Fruit fly (Drosophila melanogaster): ENCODE measurements around the gene CG14073.
A peak's percentile ranks its signal among the peaks of the same experiment; 100 is the strongest.

CG14073 gene

dm6 chr3L:18791232-18792008 is 29.1 kb downstream of the CG14073 start (continued):
- TF ChIP-seq vvl (GFP tag; IDR thresholded peaks at IDR 0.05), result peak; percentile 26; the same call in 1 of the 2 replicates
- no peak for TF ChIP-seq CG8290 (GFP tag; optimal IDR thresholded peaks at IDR 0.05)
- TF ChIP-seq CG8290 (tag; optimal IDR thresholded peaks at IDR 0.05), result peak in 1 of 2 experiments; percentile 24
- no peak for TF ChIP-seq lbe (GFP tag; optimal IDR thresholded peaks at IDR 0.05)
- TF ChIP-seq dmrt99B (tag; optimal IDR thresholded peaks at IDR 0.05), result peak; percentile 44
- peak; percentile 52 for TF ChIP-seq bcd (GFP tag; optimal IDR thresholded peaks at IDR 0.05)
- TF ChIP-seq al (GFP tag; IDR thresholded peaks at IDR 0.05), result no peak
- no peak for TF ChIP-seq ttk (GFP tag; IDR thresholded peaks at IDR 0.05)
- no peak for TF ChIP-seq Dp (GFP tag; optimal IDR thresholded peaks at IDR 0.05)
- TF ChIP-seq hbn (GFP tag; IDR thresholded peaks at IDR 0.05; ENCODE audit: partially characterized antibody), result no peak
- no peak for TF ChIP-seq Antp (GFP tag; optimal IDR thresholded peaks at IDR 0.05)
- TF ChIP-seq wdn (GFP tag; IDR thresholded peaks at IDR 0.05), result no peak; the same call in 1 of the 2 replicates
- TF ChIP-seq disco-r (GFP tag; optimal IDR thresholded peaks at IDR 0.05), result no peak
- TF ChIP-seq CG7271 (tag; optimal IDR thresholded peaks at IDR 0.05), result no peak
- no peak for TF ChIP-seq crc (GFP tag; optimal IDR thresholded peaks at IDR 0.05)
- TF ChIP-seq amos (GFP tag; IDR thresholded peaks at IDR 0.05; ENCODE audit: partially characterized antibody), result no peak
- TF ChIP-seq Mrtf (GFP tag; IDR thresholded peaks at IDR 0.05), result no peak
- no peak for TF ChIP-seq dati (GFP tag; IDR thresholded peaks at IDR 0.05)
- no peak for TF ChIP-seq zen (tag; optimal IDR thresholded peaks at IDR 0.05)
- TF ChIP-seq CG13424 (tag; optimal IDR thresholded peaks at IDR 0.05), result peak; percentile 29
- TF ChIP-seq corto (GFP tag; optimal IDR thresholded peaks at IDR 0.05), result no peak
- TF ChIP-seq cg (GFP tag; optimal IDR thresholded peaks at IDR 0.05), result peak; percentile 90
- no peak for TF ChIP-seq h (optimal IDR thresholded peaks at IDR 0.05)
- TF ChIP-seq CG9727 (GFP tag; optimal IDR thresholded peaks at IDR 0.05), result peak; percentile 49
- TF ChIP-seq kah (GFP tag; optimal IDR thresholded peaks at IDR 0.05), result no peak
- no peak for TF ChIP-seq TFAM (GFP tag; optimal IDR thresholded peaks at IDR 0.05)
- peak; percentile 12 for TF ChIP-seq CG10543 (GFP tag; optimal IDR thresholded peaks at IDR 0.05)
- no peak for TF ChIP-seq wek (GFP tag; optimal IDR thresholded peaks at IDR 0.05)
- TF ChIP-seq CG17385 (GFP tag; optimal IDR thresholded peaks at IDR 0.05), result peak; percentile 33
- no peak for TF ChIP-seq CG2875 (GFP tag; optimal IDR thresholded peaks at IDR 0.05)
- no peak for TF ChIP-seq hb (GFP tag; IDR thresholded peaks at IDR 0.05; ENCODE audit: partially characterized antibody)
- no peak for TF ChIP-seq CG34224 (GFP tag; IDR thresholded peaks at IDR 0.05; ENCODE audit: partially characterized antibody)
- TF ChIP-seq dysf (GFP tag; IDR thresholded peaks at IDR 0.05), result peak; percentile 63
- TF ChIP-seq Taf1 (GFP tag; IDR thresholded peaks at IDR 0.05), result no peak
- peak; percentile 38 for TF ChIP-seq CG12659 (GFP tag; optimal IDR thresholded peaks at IDR 0.05)
- TF ChIP-seq CG12155 (GFP tag; optimal IDR thresholded peaks at IDR 0.05), result peak; percentile 6
- peak; percentile 4 for TF ChIP-seq tap (tag; optimal IDR thresholded peaks at IDR 0.05)
- no peak for TF ChIP-seq CG7372 (GFP tag; IDR thresholded peaks at IDR 0.05)
- TF ChIP-seq dimm (GFP tag; IDR thresholded peaks at IDR 0.05), result no peak
- no peak for TF ChIP-seq CG12219 (GFP tag; optimal IDR thresholded peaks at IDR 0.05)
- TF ChIP-seq tx (GFP tag; optimal IDR thresholded peaks at IDR 0.05), result no peak
- no peak for TF ChIP-seq CG11093 (GFP tag; IDR thresholded peaks at IDR 0.05)
- no peak for TF ChIP-seq MTF-1 (GFP tag; optimal IDR thresholded peaks at IDR 0.05; ENCODE audit: borderline replicate concordance)
- TF ChIP-seq CG14965 (GFP tag; optimal IDR thresholded peaks at IDR 0.05; ENCODE audit: borderline replicate concordance), result no peak
- TF ChIP-seq Side (GFP tag; optimal IDR thresholded peaks at IDR 0.05), result no peak
- peak; percentile 48; the same call in 1 of the 2 replicates for TF ChIP-seq Nf-YA (GFP tag; IDR thresholded peaks at IDR 0.05)
- peak; percentile 41 for TF ChIP-seq Ada2b (GFP tag; IDR thresholded peaks at IDR 0.05)
- no peak for TF ChIP-seq CG8281 (tag; optimal IDR thresholded peaks at IDR 0.05)
- TF ChIP-seq CG10462 (GFP tag; optimal IDR thresholded peaks at IDR 0.05), result no peak
- TF ChIP-seq Meics (GFP tag; optimal IDR thresholded peaks at IDR 0.05), result peak; percentile 55

All from whole organism, embryonic.